Fruit fly (Drosophila melanogaster): ENCODE measurements around the gene wor.

wor gene

dm6 chr2L:15404540-15404939 is 20.8 kb downstream of the wor start:
- peak; percentile 25 for TF ChIP-seq CG8301 (tag; optimal IDR thresholded peaks at IDR 0.05)
- TF ChIP-seq CG17806 (tag; optimal IDR thresholded peaks at IDR 0.05): peak; percentile 54
- TF ChIP-seq CG4496 (GFP tag; IDR thresholded peaks at IDR 0.05): peak; percentile 45; the same call in 1 of the 3 replicates
- peak; percentile 2 for TF ChIP-seq CG13204 (GFP tag; optimal IDR thresholded peaks at IDR 0.05)
- peak; percentile 14 for TF ChIP-seq CG9948 (tag; optimal IDR thresholded peaks at IDR 0.05)
- TF ChIP-seq EcR (GFP tag; optimal IDR thresholded peaks at IDR 0.05): no peak
- TF ChIP-seq Pif1A (GFP tag; optimal IDR thresholded peaks at IDR 0.05): no peak
- TF ChIP-seq fd96Ca (GFP tag; IDR thresholded peaks at IDR 0.05): 0 out of 3 replicates have a peak, but pooled peaks have one; percentile 45
- TF ChIP-seq Snoo (tag; optimal IDR thresholded peaks at IDR 0.05): no peak
- TF ChIP-seq CG10348 (GFP tag; IDR thresholded peaks at IDR 0.05): no peak
- TF ChIP-seq CG14655 (GFP tag; optimal IDR thresholded peaks at IDR 0.05): peak; percentile 45
- TF ChIP-seq CG8159 (tag; optimal IDR thresholded peaks at IDR 0.05): peak; percentile 46

dm6 chr2L:15401860-15402259 is 23.5 kb downstream of the wor start:
- TF ChIP-seq CG4496 (GFP tag; IDR thresholded peaks at IDR 0.05) (no peak), Ets98B (GFP tag; IDR thresholded peaks at IDR 0.05) (no peak), CG17806 (tag; optimal IDR thresholded peaks at IDR 0.05) (peak; percentile 27), CG8159 (tag; optimal IDR thresholded peaks at IDR 0.05) (peak; percentile 21)

dm6 chr2L:15400306-15400851 is 25.0 kb downstream of the wor start:
- TF ChIP-seq rn (GFP tag; IDR thresholded peaks at IDR 0.05) (no peak), CG8301 (tag; optimal IDR thresholded peaks at IDR 0.05) (no peak), CG17806 (tag; optimal IDR thresholded peaks at IDR 0.05) (no peak), CG9948 (tag; optimal IDR thresholded peaks at IDR 0.05) (no peak)

dm6 chr2L:15396796-15397195 is 28.6 kb downstream of the wor start:
- TF ChIP-seq CG34367 (tag; optimal IDR thresholded peaks at IDR 0.05): peak; percentile 25
- TF ChIP-seq CG12605 (GFP tag; IDR thresholded peaks at IDR 0.05): no peak
- TF ChIP-seq Pif1B (GFP tag; optimal IDR thresholded peaks at IDR 0.05): no peak
- no peak for TF ChIP-seq rn (GFP tag; IDR thresholded peaks at IDR 0.05)
- peak; percentile 60 for TF ChIP-seq CG9948 (tag; optimal IDR thresholded peaks at IDR 0.05)
- no peak for TF ChIP-seq Pif1A (GFP tag; optimal IDR thresholded peaks at IDR 0.05)
- TF ChIP-seq EcR (GFP tag; optimal IDR thresholded peaks at IDR 0.05): no peak
- peak; percentile 59 for TF ChIP-seq CG17806 (tag; optimal IDR thresholded peaks at IDR 0.05)
- TF ChIP-seq CG13204 (GFP tag; optimal IDR thresholded peaks at IDR 0.05): no peak
- no peak for TF ChIP-seq Ets98B (GFP tag; IDR thresholded peaks at IDR 0.05)
- TF ChIP-seq CG14655 (GFP tag; optimal IDR thresholded peaks at IDR 0.05): peak; percentile 37
- peak; percentile 56 for TF ChIP-seq CG8159 (tag; optimal IDR thresholded peaks at IDR 0.05)
- no peak for TF ChIP-seq fd96Ca (GFP tag; IDR thresholded peaks at IDR 0.05)
- TF ChIP-seq CG8301 (tag; optimal IDR thresholded peaks at IDR 0.05): no peak
- TF ChIP-seq CG10348 (GFP tag; IDR thresholded peaks at IDR 0.05): no peak
- TF ChIP-seq CG4496 (GFP tag; IDR thresholded peaks at IDR 0.05): no peak
- peak; percentile 58 for TF ChIP-seq CG15710 (tag; optimal IDR thresholded peaks at IDR 0.05)

- TF ChIP-seq CG34367 (tag; optimal IDR thresholded peaks at IDR 0.05) (peak; percentile 62), rn (GFP tag; IDR thresholded peaks at IDR 0.05) (no peak), Pif1B (GFP tag; optimal IDR thresholded peaks at IDR 0.05) (peak; percentile 8), CG10348 (GFP tag; IDR thresholded peaks at IDR 0.05) (peak; percentile 43; the same call in 1 of the 2 replicates), D1 (tag; optimal IDR thresholded peaks at IDR 0.05) (no peak), Ets98B (GFP tag; IDR thresholded peaks at IDR 0.05) (peak; percentile 70), CG32121 (GFP tag; IDR thresholded peaks at IDR 0.05) (peak; percentile 87), CG4496 (GFP tag; IDR thresholded peaks at IDR 0.05) (peak; percentile 71), CG15710 (tag; optimal IDR thresholded peaks at IDR 0.05) (peak; percentile 76), CG14655 (GFP tag; optimal IDR thresholded peaks at IDR 0.05) (peak; percentile 76), CG13204 (GFP tag; optimal IDR thresholded peaks at IDR 0.05) (no peak), CG8301 (tag; optimal IDR thresholded peaks at IDR 0.05) (peak; percentile 63), CG8159 (tag; optimal IDR thresholded peaks at IDR 0.05) (peak; percentile 23), Snoo (tag; optimal IDR thresholded peaks at IDR 0.05) (no peak), CG12605 (GFP tag; IDR thresholded peaks at IDR 0.05) (peak; percentile 55; the same call in 1 of the 2 replicates), EcR (GFP tag; optimal IDR thresholded peaks at IDR 0.05) (no peak), CG17806 (tag; optimal IDR thresholded peaks at IDR 0.05) (peak; percentile 11), gl (tag; optimal IDR thresholded peaks at IDR 0.05) (no peak), Pif1A (GFP tag; optimal IDR thresholded peaks at IDR 0.05) (peak; percentile 46), fd96Ca (GFP tag; IDR thresholded peaks at IDR 0.05) (peak; percentile 73), CG9948 (tag; optimal IDR thresholded peaks at IDR 0.05) (peak; percentile 57)
Measured at dm6 chr2L:15392371-15392770, 33.0 kb downstream of the wor start.

dm6 chr2L:15390421-15390820 is 35.0 kb downstream of the wor start:
- TF ChIP-seq CG34367 (tag; optimal IDR thresholded peaks at IDR 0.05) (peak; percentile 58), CG32121 (GFP tag; IDR thresholded peaks at IDR 0.05) (no peak), CG17806 (tag; optimal IDR thresholded peaks at IDR 0.05) (peak; percentile 70), Ets98B (GFP tag; IDR thresholded peaks at IDR 0.05) (no peak), CG12605 (GFP tag; IDR thresholded peaks at IDR 0.05) (no peak), CG15710 (tag; optimal IDR thresholded peaks at IDR 0.05) (peak; percentile 66), Pif1A (GFP tag; optimal IDR thresholded peaks at IDR 0.05) (no peak), Snoo (tag; optimal IDR thresholded peaks at IDR 0.05) (no peak), CG14655 (GFP tag; optimal IDR thresholded peaks at IDR 0.05) (no peak), CG13204 (GFP tag; optimal IDR thresholded peaks at IDR 0.05) (no peak), CG9948 (tag; optimal IDR thresholded peaks at IDR 0.05) (peak; percentile 63), CG8301 (tag; optimal IDR thresholded peaks at IDR 0.05) (no peak), Pif1B (GFP tag; optimal IDR thresholded peaks at IDR 0.05) (no peak), rn (GFP tag; IDR thresholded peaks at IDR 0.05) (no peak), D1 (tag; optimal IDR thresholded peaks at IDR 0.05) (peak; percentile 38), CG4496 (GFP tag; IDR thresholded peaks at IDR 0.05) (no peak), gl (tag; optimal IDR thresholded peaks at IDR 0.05) (no peak), fd96Ca (GFP tag; IDR thresholded peaks at IDR 0.05) (no peak), CG10348 (GFP tag; IDR thresholded peaks at IDR 0.05) (no peak), CG8159 (tag; optimal IDR thresholded peaks at IDR 0.05) (peak; percentile 78), EcR (GFP tag; optimal IDR thresholded peaks at IDR 0.05) (no peak)
